Worm (Caenorhabditis elegans): Measurements from ENCODE around the gene mig-2.

ce11 chrX:11558156-11558555 lies 9.7 kb downstream of the mig-2 start:
- TF ChIP-seq dpl-1 (GFP tag; optimal IDR thresholded peaks at IDR 0.05) (no peak), saeg-2 (GFP tag; IDR thresholded peaks at IDR 0.05) (no peak), zip-11 (GFP tag; IDR thresholded peaks at IDR 0.05) (no peak), hlh-30 (tag; optimal IDR thresholded peaks at IDR 0.05; ENCODE audit: insufficient read depth) (no peak), nhr-237 (tag; optimal IDR thresholded peaks at IDR 0.05) (no peak)
